Fruit fly (Drosophila melanogaster) whole organism, embryonic: ENCODE results near the gene Pisd.

ENCODE experiments used
- CG10543 ChIP-seq: fragments of 200-800 bp; sonication (Bioruptor generic); optimal IDR thresholded peaks from 3 replicates; lab custom pipeline; 2017; ENCODE audit warnings: missing biosample characterization, mild to moderate bottlenecking, missing genetic modification characterization, moderate library complexity
- CG12071 ChIP-seq: fragments of 200-800 bp; sonication (Bioruptor generic); optimal IDR thresholded peaks from 3 replicates; lab custom pipeline; 2018; ENCODE audit warnings: missing biosample characterization, mild to moderate bottlenecking, missing genetic modification characterization
- CG12769 ChIP-seq: fragments of 200-800 bp; sonication (Bioruptor generic); optimal IDR thresholded peaks from 2 replicates; lab custom pipeline; 2019; ENCODE audit warnings: missing biosample characterization, mild to moderate bottlenecking, missing genetic modification characterization, moderate library complexity
- CG13287 ChIP-seq: fragments of 200-800 bp; sonication (Bioruptor generic); IDR thresholded peaks from 2 replicates; pipeline ENCODE4 v1.3.6; 2022; ENCODE audit warnings: missing biosample characterization, missing genetic modification characterization; ENCODE audit not compliant: partially characterized antibody
- CG13894 ChIP-seq: fragments of 200-800 bp; sonication (Bioruptor generic); optimal IDR thresholded peaks from 3 replicates; lab custom pipeline; 2018; ENCODE audit warnings: missing biosample characterization, mild to moderate bottlenecking, missing genetic modification characterization, moderate library complexity
- CG15514 ChIP-seq: fragments of 200-800 bp; sonication (Bioruptor generic); optimal IDR thresholded peaks from 3 replicates; lab custom pipeline; 2017; ENCODE audit warnings: missing biosample characterization, missing genetic modification characterization, mild to moderate bottlenecking, moderate library complexity, missing genetic modification reagents
- CG16779 ChIP-seq: fragments of 200-800 bp; sonication (Bioruptor generic); IDR thresholded peaks from 2 replicates; pipeline ENCODE4 v1.3.6; 2022; ENCODE audit warnings: missing biosample characterization, missing genetic modification characterization
- CG2129 ChIP-seq: fragments of 200-800 bp; sonication (Bioruptor generic); IDR thresholded peaks from 2 replicates; pipeline ENCODE4 v1.3.6; 2022; ENCODE audit warnings: missing biosample characterization, missing genetic modification characterization; ENCODE audit not compliant: partially characterized antibody
- CG2889 ChIP-seq: fragments of 200-800 bp; sonication (Bioruptor generic); IDR thresholded peaks from 3 replicates; pipeline ENCODE4 v1.3.6; 2022; ENCODE audit warnings: missing biosample characterization, missing genetic modification characterization
- CG30403 ChIP-seq: fragments of 200-800 bp; sonication (Bioruptor generic); optimal IDR thresholded peaks from 3 replicates; lab custom pipeline; 2016; ENCODE audit warnings: missing biosample characterization, missing genetic modification characterization
- CG31365 ChIP-seq: fragments of 200-800 bp; sonication (Bioruptor generic); optimal IDR thresholded peaks from 2 replicates; lab custom pipeline; 2018; ENCODE audit warnings: missing biosample characterization, mild to moderate bottlenecking, missing genetic modification characterization
- CG3163 ChIP-seq: fragments of 200-800 bp; sonication (Bioruptor generic); optimal IDR thresholded peaks from 3 replicates; lab custom pipeline; 2016; ENCODE audit warnings: missing biosample characterization, missing genetic modification characterization
- CG4404 ChIP-seq: fragments of 200-800 bp; sonication (Bioruptor generic); IDR thresholded peaks from 2 replicates; pipeline ENCODE4 v1.3.6; 2022; ENCODE audit warnings: missing biosample characterization, missing genetic modification characterization
- CG4617 ChIP-seq: fragments of 200-800 bp; sonication (Bioruptor generic); optimal IDR thresholded peaks from 3 replicates; lab custom pipeline; 2016; ENCODE audit warnings: missing biosample characterization, missing genetic modification characterization, borderline replicate concordance
- CG7786 ChIP-seq: fragments of 200-800 bp; sonication (Bioruptor generic); optimal IDR thresholded peaks from 2 replicates; lab custom pipeline; 2016; ENCODE audit warnings: missing biosample characterization, missing genetic modification characterization
- CG7963 ChIP-seq: fragments of 200-800 bp; sonication (Bioruptor generic); IDR thresholded peaks from 3 replicates; pipeline ENCODE4 v1.3.6; 2022; ENCODE audit warnings: missing biosample characterization, missing genetic modification characterization; ENCODE audit not compliant: partially characterized antibody
- CG9437 ChIP-seq: fragments of 200-800 bp; sonication (Bioruptor generic); optimal IDR thresholded peaks from 2 replicates; lab custom pipeline; 2018; ENCODE audit warnings: missing biosample characterization, mild to moderate bottlenecking, missing genetic modification characterization
- CG9797 ChIP-seq: fragments of 200-800 bp; sonication (Bioruptor generic); optimal IDR thresholded peaks from 3 replicates; lab custom pipeline; 2018; ENCODE audit warnings: missing biosample characterization, mild to moderate bottlenecking, missing genetic modification characterization
- Dbx ChIP-seq: fragments of 200-800 bp; sonication (Bioruptor generic); IDR thresholded peaks from 3 replicates; pipeline ENCODE4 v1.3.6; 2022; ENCODE audit warnings: missing biosample characterization, missing genetic modification characterization
- Dek ChIP-seq: fragments of 200-800 bp; sonication (Bioruptor generic); optimal IDR thresholded peaks from 3 replicates; lab custom pipeline; 2019; ENCODE audit warnings: missing biosample characterization, mild to moderate bottlenecking, missing genetic modification characterization, moderate library complexity
- Fer3 ChIP-seq: fragments of 200-800 bp; sonication (Bioruptor generic); optimal IDR thresholded peaks from 2 replicates; lab custom pipeline; 2018; ENCODE audit warnings: missing biosample characterization, mild to moderate bottlenecking, missing genetic modification characterization, moderate library complexity
- H15 ChIP-seq: fragments of 200-800 bp; sonication (Bioruptor generic); IDR thresholded peaks from 3 replicates; pipeline ENCODE4 v1.3.6; 2022; ENCODE audit warnings: missing biosample characterization, missing genetic modification characterization
- NC2β ChIP-seq: fragments of 200-800 bp; sonication (Bioruptor generic); optimal IDR thresholded peaks from 2 replicates; lab custom pipeline; 2016; ENCODE audit warnings: missing biosample characterization, missing genetic modification characterization
- Nf-YC ChIP-seq: fragments of 200-800 bp; optimal IDR thresholded peaks from 3 replicates; lab custom pipeline; 2019; ENCODE audit warnings: missing biosample characterization, mild to moderate bottlenecking, missing genetic modification characterization, moderate library complexity
- NfI ChIP-seq: fragments of 200-800 bp; sonication (Bioruptor generic); optimal IDR thresholded peaks from 3 replicates; lab custom pipeline; 2018; ENCODE audit warnings: missing biosample characterization, mild to moderate bottlenecking, missing genetic modification characterization, moderate library complexity
- Pdp1 ChIP-seq, 2 experiments: fragments of 200-800 bp; sonication (Bioruptor generic); optimal IDR thresholded peaks; 3 replicates each; lab custom pipeline; 2016; ENCODE audit warnings: missing biosample characterization in 2 of 2, missing genetic modification characterization in 2 of 2, mild to moderate bottlenecking in 1 of 2, moderate library complexity in 1 of 2
- abd-A ChIP-seq: fragments of 200-800 bp; sonication (Bioruptor generic); optimal IDR thresholded peaks from 3 replicates; lab custom pipeline; 2019; ENCODE audit warnings: missing biosample characterization, mild to moderate bottlenecking, missing genetic modification characterization, moderate library complexity
- crol ChIP-seq: fragments of 200-800 bp; sonication (Bioruptor generic); IDR thresholded peaks from 2 replicates; pipeline ENCODE4 v1.3.6; 2022; ENCODE audit warnings: missing biosample characterization, missing genetic modification characterization
- crp ChIP-seq, 2 experiments: fragments of 200-800 bp; sonication (Bioruptor generic); optimal IDR thresholded peaks; 2 replicates in 1 of 2; 3 replicates in 1 of 2; lab custom pipeline; 2017; ENCODE audit warnings: missing biosample characterization in 2 of 2, missing genetic modification characterization in 2 of 2, mild to moderate bottlenecking in 1 of 2, moderate library complexity in 1 of 2
- disco-r ChIP-seq: fragments of 200-800 bp; sonication (Bioruptor generic); optimal IDR thresholded peaks from 2 replicates; lab custom pipeline; 2016; ENCODE audit warnings: missing biosample characterization, missing genetic modification characterization
- eve ChIP-seq, 2 experiments: fragments of >200 bp; optimal IDR thresholded peaks; 2 replicates each; lab custom pipeline; 2017; ENCODE audit warnings: missing biosample characterization in 2 of 2, missing genetic modification characterization in 2 of 2
- inv ChIP-seq: fragments of 200-800 bp; sonication (Bioruptor generic); IDR thresholded peaks from 2 replicates; pipeline ENCODE4 v1.3.6; 2022; ENCODE audit warnings: missing biosample characterization, missing genetic modification characterization; ENCODE audit not compliant: partially characterized antibody
- lilli ChIP-seq: fragments of 200-800 bp; sonication (Bioruptor generic); optimal IDR thresholded peaks from 3 replicates; lab custom pipeline; 2016; ENCODE audit warnings: missing biosample characterization, missing genetic modification characterization
- otp ChIP-seq: fragments of 200-800 bp; sonication (Bioruptor generic); IDR thresholded peaks from 3 replicates; pipeline ENCODE4, ENCODE4 v1.3.6; 2022; ENCODE audit warnings: missing biosample characterization, missing genetic modification characterization
- pzg ChIP-seq: fragments of 200-800 bp; sonication (Bioruptor generic); optimal IDR thresholded peaks from 3 replicates; lab custom pipeline; 2018; ENCODE audit warnings: missing biosample characterization, mild to moderate bottlenecking, missing genetic modification characterization, moderate library complexity
- sd ChIP-seq: fragments of 200-800 bp; sonication (Bioruptor generic); optimal IDR thresholded peaks from 3 replicates; lab custom pipeline; 2018; ENCODE audit warnings: missing biosample characterization, mild to moderate bottlenecking, missing genetic modification characterization, moderate library complexity
- so ChIP-seq: fragments of 200-800 bp; sonication (Bioruptor generic); IDR thresholded peaks from 3 replicates; pipeline ENCODE4 v1.3.6; 2022; ENCODE audit warnings: missing biosample characterization, missing genetic modification characterization
- sr ChIP-seq: fragments of 200-800 bp; sonication (Bioruptor generic); IDR thresholded peaks from 3 replicates; pipeline ENCODE4 v1.3.6; 2022; ENCODE audit warnings: missing biosample characterization, missing genetic modification characterization
- tin ChIP-seq: fragments of 200-800 bp; sonication (Bioruptor generic); optimal IDR thresholded peaks from 3 replicates; lab custom pipeline; 2016; ENCODE audit warnings: missing biosample characterization, missing genetic modification characterization
- ttk ChIP-seq: fragments of 200-800 bp; sonication (Bioruptor generic); IDR thresholded peaks from 2 replicates; pipeline ENCODE4 v2.1.2; 2022; ENCODE audit warnings: missing biosample characterization, missing genetic modification characterization
- twi ChIP-seq: fragments of 200-800 bp; optimal IDR thresholded peaks from 2 replicates; lab custom pipeline; 2019; ENCODE audit warnings: missing biosample characterization, mild to moderate bottlenecking, missing genetic modification characterization, moderate library complexity
- zen2 ChIP-seq: fragments of 200-800 bp; sonication (Bioruptor generic); IDR thresholded peaks from 3 replicates; pipeline ENCODE4 v1.3.6; 2022; ENCODE audit warnings: missing biosample characterization, missing genetic modification characterization; ENCODE audit not compliant: partially characterized antibody

Pisd gene

DNA sequence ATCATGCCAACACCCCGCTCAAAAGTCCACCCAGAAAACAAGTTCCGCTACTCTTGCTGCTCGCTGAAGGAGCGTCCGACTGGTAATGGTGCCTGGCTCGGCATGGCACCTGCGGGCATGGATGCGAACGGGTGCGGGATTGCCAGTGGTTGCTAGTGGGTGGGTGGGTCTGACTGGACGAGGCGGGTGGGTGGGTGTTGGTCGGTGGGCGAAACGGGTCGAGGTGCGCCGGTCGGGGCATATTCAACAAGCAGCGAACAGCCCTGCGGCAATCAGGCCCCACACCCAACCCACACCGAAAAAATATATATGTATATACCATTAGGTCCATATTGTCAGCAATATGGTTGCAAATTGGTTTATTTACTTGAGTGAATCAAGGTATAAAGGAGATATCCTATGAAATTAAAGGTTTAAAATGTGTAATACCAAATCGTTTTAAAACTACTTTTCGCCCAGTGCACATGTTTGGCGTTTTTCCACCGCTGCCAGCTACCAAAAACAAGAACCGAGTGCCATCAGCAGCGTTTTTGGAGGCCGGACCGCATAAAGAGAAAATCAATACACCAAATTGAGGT, 39.9 kb upstream of the Pisd start (continued):
- TF ChIP-seq CG13894 (tag; lab: Kevin White, UChicago) (peak; percentile 3), ttk (GFP tag; lab: Robert Waterston, UW) (peak; percentile 55; the same call in 1 of the 2 replicates), otp (GFP tag; lab: Robert Waterston, UW) (peak; percentile 61; the same call in 1 of the 3 replicates), CG7786 (GFP tag; lab: Kevin White, UChicago) (peak; percentile 15), NfI (GFP tag; lab: Kevin White, UChicago) (peak; percentile 49), CG31365 (no peak), Dbx (GFP tag; lab: Robert Waterston, UW) (peak; percentile 83), CG9437 (peak; percentile 15), eve (GFP tag; optimal IDR thresholded peaks at IDR 0.05; lab: Kevin White, UChicago) (peak in 1 of 2 experiments; percentile 73), CG3163 (no peak), CG12071 (peak; percentile 5), crp (GFP tag; optimal IDR thresholded peaks at IDR 0.05; lab: Kevin White, UChicago) (no peak), CG4617 (GFP tag; lab: Kevin White, UChicago) (no peak), CG15514 (GFP tag; lab: Kevin White, UChicago) (peak; percentile 56), CG2889 (GFP tag; lab: Robert Waterston, UW) (0 out of 3 replicates have a peak, but pooled peaks have one; percentile 53), tin (no peak), Dek (tag; lab: Kevin White, UChicago) (peak; percentile 64), NC2β (GFP tag; lab: Kevin White, UChicago) (no peak), sr (GFP tag; lab: Robert Waterston, UW) (peak; percentile 62; the same call in 1 of the 3 replicates), CG30403 (GFP tag; lab: Kevin White, UChicago) (peak; percentile 50)

DNA sequence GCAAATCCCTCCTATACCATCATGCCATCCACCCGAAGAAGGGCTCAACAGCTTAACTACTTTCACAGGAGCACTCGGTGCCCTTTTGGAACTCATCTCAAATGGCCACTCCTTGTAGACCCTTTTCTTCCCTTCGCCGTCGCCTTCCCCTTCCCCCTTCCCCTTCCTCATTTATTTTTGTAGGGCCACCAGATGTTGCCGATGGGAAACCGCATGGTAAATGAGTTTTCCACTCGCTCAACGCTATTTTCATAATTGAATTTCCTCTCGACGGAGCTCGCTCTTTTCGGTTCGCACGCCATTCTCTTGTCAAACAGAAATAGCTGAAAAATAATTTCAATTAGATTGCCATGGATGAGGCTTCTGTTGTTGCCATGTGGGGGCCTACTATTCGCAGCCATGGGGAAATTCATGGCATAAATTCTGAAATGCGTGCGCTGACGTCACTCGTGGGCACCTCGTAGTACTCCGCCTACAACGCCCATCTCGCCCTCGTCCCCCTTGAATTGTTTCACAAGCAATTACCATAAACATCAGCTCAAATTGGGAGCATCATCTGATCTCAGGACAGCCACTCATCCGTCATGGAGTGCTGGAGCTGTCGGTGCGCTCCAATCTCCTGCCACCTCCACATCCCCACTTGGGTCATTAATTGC, 38.4 kb upstream of the Pisd start:
- TF ChIP-seq CG10543 (GFP tag; lab: Kevin White, UChicago): peak; percentile 59
- no peak for TF ChIP-seq CG7963
- TF ChIP-seq zen2 (GFP tag; lab: Robert Waterston, UW): no peak
- TF ChIP-seq twi (tag; lab: Kevin White, UChicago): peak; percentile 92
- no peak for TF ChIP-seq inv (GFP tag; lab: Robert Waterston, UW)
- TF ChIP-seq so: no peak
- TF ChIP-seq sd (tag; lab: Kevin White, UChicago): peak; percentile 89
- no peak for TF ChIP-seq H15 (GFP tag; lab: Robert Waterston, UW)
- no peak for TF ChIP-seq Nf-YC
- TF ChIP-seq CG16779 (GFP tag; lab: Robert Waterston, UW): no peak
- TF ChIP-seq CG12769: peak; percentile 68
- no peak for TF ChIP-seq CG2129 (GFP tag; lab: Robert Waterston, UW)
- peak; percentile 77 for TF ChIP-seq abd-A (tag; lab: Kevin White, UChicago)
- TF ChIP-seq Fer3 (tag; lab: Kevin White, UChicago): no peak
- TF ChIP-seq CG4404 (GFP tag; lab: Robert Waterston, UW): no peak
- no peak for TF ChIP-seq lilli (GFP tag; lab: Kevin White, UChicago)
- peak in 1 of 2 experiments; percentile 5 for TF ChIP-seq Pdp1 (GFP tag; optimal IDR thresholded peaks at IDR 0.05; lab: Kevin White, UChicago)
- TF ChIP-seq sr (GFP tag; lab: Robert Waterston, UW): 0 out of 3 replicates have a peak, but pooled peaks have one; percentile 39
- TF ChIP-seq crol (GFP tag; lab: Robert Waterston, UW): peak; percentile 53
- no peak for TF ChIP-seq CG13287 (GFP tag; lab: Robert Waterston, UW)
- no peak for TF ChIP-seq pzg (GFP tag; lab: Kevin White, UChicago)
- no peak for TF ChIP-seq disco-r (GFP tag; lab: Kevin White, UChicago)
- TF ChIP-seq CG9797 (GFP tag; lab: Kevin White, UChicago): no peak
